Fruit fly (Drosophila melanogaster): Measurements from ENCODE around the gene CG31869.

The CG31869 gene

DNA sequence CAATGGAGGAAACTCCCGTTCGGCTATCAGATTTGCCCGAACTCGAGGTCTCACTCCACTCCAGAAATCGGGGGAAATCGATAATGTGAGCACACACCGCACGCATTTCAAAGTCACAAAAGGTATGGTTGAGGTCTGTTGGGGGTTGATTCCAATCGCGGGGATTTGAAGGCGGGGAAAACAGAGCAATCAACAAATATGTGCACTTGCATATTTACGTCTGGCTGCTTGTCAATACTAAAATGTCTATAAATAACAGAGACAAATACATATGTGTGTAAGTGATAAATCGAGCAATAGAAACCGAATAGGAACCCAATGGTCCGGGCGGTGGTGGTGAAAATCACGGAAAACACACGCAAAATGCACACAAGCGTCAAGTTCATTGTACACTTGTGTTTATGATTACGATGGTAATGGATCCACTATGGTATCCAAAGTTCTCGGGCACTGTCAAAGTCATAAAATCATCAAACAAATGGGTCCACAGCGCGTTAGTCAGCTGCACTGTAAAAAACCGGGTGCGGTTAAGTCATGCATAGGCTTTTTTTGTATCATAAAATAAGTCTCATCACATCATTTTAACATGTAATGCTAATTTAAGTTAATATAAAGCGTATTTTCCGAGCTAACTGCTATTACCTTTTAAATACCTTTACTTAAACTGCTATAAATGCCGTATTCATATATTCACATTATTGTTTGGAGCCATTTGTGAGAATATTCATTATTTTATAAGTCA lies 48.9 kb downstream of the CG31869 start (continued):
- peak; percentile 58; the same call in 1 of the 2 replicates for TF ChIP-seq CkIIα-i1 (GFP tag; IDR thresholded peaks at IDR 0.05)
- peak; percentile 70 for TF ChIP-seq CG17829 (tag; optimal IDR thresholded peaks at IDR 0.05)
- TF ChIP-seq CG14050 (GFP tag; IDR thresholded peaks at IDR 0.05), result peak; percentile 51
- TF ChIP-seq hb (GFP tag; IDR thresholded peaks at IDR 0.05; ENCODE audit: partially characterized antibody), result no peak
- no peak for TF ChIP-seq CG14860 (GFP tag; IDR thresholded peaks at IDR 0.05; ENCODE audit: partially characterized antibody)
- no peak for TF ChIP-seq tna (GFP tag; IDR thresholded peaks at IDR 0.05; ENCODE audit: partially characterized antibody)
- peak; percentile 83 for TF ChIP-seq CG18599 (GFP tag; optimal IDR thresholded peaks at IDR 0.05)
- peak; percentile 97 for TF ChIP-seq onecut (GFP tag; IDR thresholded peaks at IDR 0.05)
- TF ChIP-seq Myb (GFP tag; optimal IDR thresholded peaks at IDR 0.05), result peak; percentile 56
- TF ChIP-seq zfh2 (GFP tag; optimal IDR thresholded peaks at IDR 0.05), result no peak
- peak; percentile 78 for TF ChIP-seq CG10959 (GFP tag; IDR thresholded peaks at IDR 0.05)
- TF ChIP-seq Camta (GFP tag; optimal IDR thresholded peaks at IDR 0.05), result peak; percentile 94
- peak; percentile 79 for TF ChIP-seq Fer1 (GFP tag; optimal IDR thresholded peaks at IDR 0.05)
- no peak for TF ChIP-seq Taf1 (GFP tag; IDR thresholded peaks at IDR 0.05)
- peak; percentile 89 for TF ChIP-seq CG1024 (GFP tag; IDR thresholded peaks at IDR 0.05)
- peak; percentile 26 for TF ChIP-seq Chrac-16 (GFP tag; optimal IDR thresholded peaks at IDR 0.05)
- peak; percentile 86 for TF ChIP-seq CG10462 (GFP tag; optimal IDR thresholded peaks at IDR 0.05)
- peak; percentile 25 for TF ChIP-seq CG10565 (GFP tag; optimal IDR thresholded peaks at IDR 0.05)
- peak; percentile 75 for TF ChIP-seq ken (GFP tag; IDR thresholded peaks at IDR 0.05)
- TF ChIP-seq CG12236 (GFP tag; optimal IDR thresholded peaks at IDR 0.05), result peak; percentile 96
- TF ChIP-seq pzg (GFP tag; optimal IDR thresholded peaks at IDR 0.05), result no peak
- TF ChIP-seq row (GFP tag; IDR thresholded peaks at IDR 0.05), result peak; percentile 42; the same call in 1 of the 3 replicates
- TF ChIP-seq rib (GFP tag; IDR thresholded peaks at IDR 0.05), result peak; percentile 37; the same call in 1 of the 2 replicates
- TF ChIP-seq Scr (GFP tag; IDR thresholded peaks at IDR 0.05; ENCODE audit: partially characterized antibody), result no peak
- no peak for TF ChIP-seq CG8478 (optimal IDR thresholded peaks at IDR 0.05)
- peak; percentile 73 for TF ChIP-seq CG10979 (tag; optimal IDR thresholded peaks at IDR 0.05)
- TF ChIP-seq zf30C (GFP tag; optimal IDR thresholded peaks at IDR 0.05), result no peak
- peak; percentile 25; the same call in 1 of the 2 replicates for TF ChIP-seq CG14667 (GFP tag; IDR thresholded peaks at IDR 0.05)
- TF ChIP-seq mirr (GFP tag; optimal IDR thresholded peaks at IDR 0.05), result peak; percentile 80
- TF ChIP-seq Adf1 (GFP tag; IDR thresholded peaks at IDR 0.05), result no peak
- TF ChIP-seq gcm (GFP tag; optimal IDR thresholded peaks at IDR 0.05), result peak; percentile 84
- TF ChIP-seq hbn (GFP tag; IDR thresholded peaks at IDR 0.05; ENCODE audit: partially characterized antibody), result no peak
- TF ChIP-seq CG18011 (GFP tag; optimal IDR thresholded peaks at IDR 0.05), result peak; percentile 35
- TF ChIP-seq CG2199 (GFP tag; IDR thresholded peaks at IDR 0.05), result no peak; the same call in 2 of the 3 replicates
- no peak for TF ChIP-seq Dref (GFP tag; IDR thresholded peaks at IDR 0.05)
- TF ChIP-seq Lpt (GFP tag; optimal IDR thresholded peaks at IDR 0.05), result no peak
- TF ChIP-seq CG9817 (tag; optimal IDR thresholded peaks at IDR 0.05), result peak; percentile 61
- TF ChIP-seq Hand (GFP tag; optimal IDR thresholded peaks at IDR 0.05), result peak; percentile 46
- TF ChIP-seq NK7.1 (GFP tag; optimal IDR thresholded peaks at IDR 0.05), result peak; percentile 88
- peak; percentile 74 for TF ChIP-seq CG5180 (GFP tag; optimal IDR thresholded peaks at IDR 0.05)
- TF ChIP-seq CHES-1-like (GFP tag; optimal IDR thresholded peaks at IDR 0.05), result peak; percentile 90
- TF ChIP-seq Hr51 (GFP tag; optimal IDR thresholded peaks at IDR 0.05), result peak; percentile 48 to 81
- peak; percentile 75 for TF ChIP-seq ranshi (GFP tag; IDR thresholded peaks at IDR 0.05)
- peak; percentile 62 for TF ChIP-seq CG6689 (GFP tag; IDR thresholded peaks at IDR 0.05)
- peak; percentile 81 for TF ChIP-seq CG30431 (GFP tag; optimal IDR thresholded peaks at IDR 0.05)
- peak; percentile 94 for TF ChIP-seq CG33213 (GFP tag; optimal IDR thresholded peaks at IDR 0.05)
- TF ChIP-seq Six4 (GFP tag; optimal IDR thresholded peaks at IDR 0.05), result peak; percentile 85
- TF ChIP-seq CG4282 (GFP tag; optimal IDR thresholded peaks at IDR 0.05), result peak; percentile 74
- TF ChIP-seq corto (GFP tag; optimal IDR thresholded peaks at IDR 0.05), result no peak
